Fruit fly (Drosophila melanogaster) whole organism, embryonic: ENCODE results near the gene Prdm13.

Source experiments
- ATbp ChIP-seq: fragments of 200-800 bp; sonication (Bioruptor generic); optimal IDR thresholded peaks from 2 replicates; lab custom pipeline; 2017; ENCODE audit warnings: missing biosample characterization, mild to moderate bottlenecking, missing genetic modification characterization, missing genetic modification reagents
- BEAF-32 ChIP-seq: fragments of 200-800 bp; sonication (Bioruptor generic); optimal IDR thresholded peaks from 3 replicates; lab custom pipeline; 2017; ENCODE audit warnings: missing biosample characterization, missing genetic modification characterization, mild to moderate bottlenecking, moderate library complexity, missing genetic modification reagents
- Bdp1 ChIP-seq: fragments of 200-800 bp; sonication (Bioruptor generic); optimal IDR thresholded peaks from 3 replicates; lab custom pipeline; 2016; ENCODE audit warnings: missing biosample characterization, missing genetic modification characterization
- CG10959 ChIP-seq: fragments of 200-800 bp; sonication (Bioruptor generic); IDR thresholded peaks from 2 replicates; pipeline ENCODE4 v1.3.6; 2022; ENCODE audit warnings: missing biosample characterization, missing genetic modification characterization
- CG11398 ChIP-seq: fragments of 200-800 bp; sonication (Bioruptor generic); optimal IDR thresholded peaks from 2 replicates; lab custom pipeline; 2016; ENCODE audit warnings: missing biosample characterization, missing genetic modification characterization
- CG11456 ChIP-seq: fragments of 200-800 bp; sonication (Bioruptor generic); IDR thresholded peaks from 3 replicates; pipeline ENCODE4 v1.3.6; 2022; ENCODE audit warnings: missing biosample characterization, missing genetic modification characterization
- CG1233 ChIP-seq: fragments of 200-800 bp; sonication (Bioruptor generic); optimal IDR thresholded peaks from 4 replicates; lab custom pipeline; 2018; ENCODE audit warnings: missing biosample characterization, mild to moderate bottlenecking, missing genetic modification characterization
- CG12769 ChIP-seq: fragments of 200-800 bp; sonication (Bioruptor generic); optimal IDR thresholded peaks from 2 replicates; lab custom pipeline; 2019; ENCODE audit warnings: missing biosample characterization, mild to moderate bottlenecking, missing genetic modification characterization, moderate library complexity
- CG13424 ChIP-seq: fragments of 200-800 bp; sonication (Bioruptor generic); optimal IDR thresholded peaks from 2 replicates; lab custom pipeline; 2019; ENCODE audit warnings: missing biosample characterization, mild to moderate bottlenecking, missing genetic modification characterization, moderate library complexity
- CG14860 ChIP-seq: fragments of 200-800 bp; sonication (Bioruptor generic); IDR thresholded peaks from 3 replicates; pipeline ENCODE4 v1.3.6; 2022; ENCODE audit warnings: missing biosample characterization, missing genetic modification characterization; ENCODE audit not compliant: partially characterized antibody
- CG15696 ChIP-seq: fragments of 200-800 bp; sonication (Bioruptor generic); optimal IDR thresholded peaks from 2 replicates; lab custom pipeline; 2019; ENCODE audit warnings: missing biosample characterization, mild to moderate bottlenecking, missing genetic modification characterization, moderate library complexity
- CG1603 ChIP-seq: fragments of 200-800 bp; sonication (Bioruptor generic); optimal IDR thresholded peaks from 2 replicates; lab custom pipeline; 2019; ENCODE audit warnings: missing biosample characterization, mild to moderate bottlenecking, missing genetic modification characterization, moderate library complexity
- CG17802 ChIP-seq: fragments of 200-800 bp; sonication (Bioruptor generic); optimal IDR thresholded peaks from 2 replicates; lab custom pipeline; 2018; ENCODE audit warnings: missing biosample characterization, mild to moderate bottlenecking, missing genetic modification characterization, moderate library complexity
- CG17829 ChIP-seq: fragments of 200-800 bp; optimal IDR thresholded peaks from 2 replicates; lab custom pipeline; 2019; ENCODE audit warnings: missing biosample characterization, mild to moderate bottlenecking, missing genetic modification characterization, moderate library complexity
- CG18262 ChIP-seq: fragments of 200-800 bp; optimal IDR thresholded peaks from 3 replicates; lab custom pipeline; 2019; ENCODE audit warnings: missing biosample characterization, mild to moderate bottlenecking, missing genetic modification characterization, moderate library complexity
- CG31365 ChIP-seq: fragments of 200-800 bp; sonication (Bioruptor generic); optimal IDR thresholded peaks from 2 replicates; lab custom pipeline; 2018; ENCODE audit warnings: missing biosample characterization, mild to moderate bottlenecking, missing genetic modification characterization
- CG3163 ChIP-seq: fragments of 200-800 bp; sonication (Bioruptor generic); optimal IDR thresholded peaks from 3 replicates; lab custom pipeline; 2016; ENCODE audit warnings: missing biosample characterization, missing genetic modification characterization
- CG4820 ChIP-seq: fragments of 200-800 bp; sonication (Bioruptor generic); optimal IDR thresholded peaks from 3 replicates; lab custom pipeline; 2016; ENCODE audit warnings: missing biosample characterization, missing genetic modification characterization
- CG7372 ChIP-seq: fragments of 200-800 bp; sonication (Bioruptor generic); IDR thresholded peaks from 2 replicates; pipeline ENCODE4 v1.3.6; 2022; ENCODE audit warnings: missing biosample characterization, missing genetic modification characterization
- CG7786 ChIP-seq: fragments of 200-800 bp; sonication (Bioruptor generic); optimal IDR thresholded peaks from 2 replicates; lab custom pipeline; 2016; ENCODE audit warnings: missing biosample characterization, missing genetic modification characterization
- CG8089 ChIP-seq: fragments of 200-800 bp; sonication (Bioruptor generic); optimal IDR thresholded peaks from 3 replicates; lab custom pipeline; 2016; ENCODE audit warnings: missing biosample characterization, missing genetic modification characterization
- CG8281 ChIP-seq: fragments of 200-800 bp; sonication (Bioruptor generic); optimal IDR thresholded peaks from 2 replicates; lab custom pipeline; 2018; ENCODE audit warnings: missing biosample characterization, mild to moderate bottlenecking, missing genetic modification characterization, moderate library complexity
- CG8359 ChIP-seq: fragments of 200-800 bp; sonication (Bioruptor generic); optimal IDR thresholded peaks from 2 replicates; lab custom pipeline; 2017; ENCODE audit warnings: missing biosample characterization, mild to moderate bottlenecking, missing genetic modification characterization, borderline replicate concordance
- CG8478 ChIP-seq: fragments of >200 bp; optimal IDR thresholded peaks from 2 replicates; lab custom pipeline; 2018
- Dip2 ChIP-seq: fragments of 200-800 bp; sonication (Bioruptor generic); IDR thresholded peaks from 2 replicates; pipeline ENCODE4 v1.3.6; 2022; ENCODE audit warnings: missing biosample characterization, missing genetic modification characterization
- Doc2 ChIP-seq: fragments of 200-800 bp; sonication (Bioruptor generic); IDR thresholded peaks from 2 replicates; pipeline ENCODE4 v1.3.6; 2022; ENCODE audit warnings: missing biosample characterization, missing genetic modification characterization
- ERR ChIP-seq: fragments of 200-800 bp; sonication (Bioruptor generic); optimal IDR thresholded peaks from 2 replicates; lab custom pipeline; 2016; ENCODE audit warnings: missing biosample characterization, missing genetic modification characterization
- Gsc ChIP-seq: fragments of 200-800 bp; sonication (Bioruptor generic); IDR thresholded peaks from 2 replicates; pipeline ENCODE4 v1.3.6; 2022; ENCODE audit warnings: missing biosample characterization, missing genetic modification characterization
- HLH54F ChIP-seq: fragments of 200-800 bp; sonication (Bioruptor generic); optimal IDR thresholded peaks from 3 replicates; lab custom pipeline; 2016; ENCODE audit warnings: missing biosample characterization, missing genetic modification characterization
- Kr ChIP-seq: fragments of 200-800 bp; sonication (Bioruptor generic); optimal IDR thresholded peaks from 2 replicates; lab custom pipeline; 2017; ENCODE audit warnings: missing biosample characterization, mild to moderate bottlenecking, missing genetic modification characterization
- PHDP ChIP-seq: fragments of 200-800 bp; sonication (Bioruptor generic); optimal IDR thresholded peaks from 3 replicates; lab custom pipeline; 2018; ENCODE audit warnings: missing biosample characterization, mild to moderate bottlenecking, missing genetic modification characterization, moderate library complexity
- Six4 ChIP-seq: fragments of 200-800 bp; sonication (Bioruptor generic); optimal IDR thresholded peaks from 2 replicates; lab custom pipeline; 2016; ENCODE audit warnings: missing biosample characterization, missing genetic modification characterization
- Sry-β ChIP-seq: fragments of 200-800 bp; sonication (Bioruptor generic); optimal IDR thresholded peaks from 2 replicates; lab custom pipeline; 2018; ENCODE audit warnings: missing biosample characterization, mild to moderate bottlenecking, missing genetic modification characterization, moderate library complexity
- YL-1 ChIP-seq: fragments of 200-800 bp; sonication (Bioruptor generic); optimal IDR thresholded peaks from 3 replicates; lab custom pipeline; 2017; ENCODE audit warnings: missing biosample characterization, mild to moderate bottlenecking, missing genetic modification characterization
- ab ChIP-seq: fragments of 200-800 bp; sonication (Bioruptor generic); optimal IDR thresholded peaks from 2 replicates; lab custom pipeline; 2016; ENCODE audit warnings: missing biosample characterization, missing genetic modification characterization
- amos ChIP-seq: fragments of 200-800 bp; sonication (Bioruptor generic); IDR thresholded peaks from 2 replicates; pipeline ENCODE4 v1.3.6; 2022; ENCODE audit warnings: missing biosample characterization, missing genetic modification characterization; ENCODE audit not compliant: partially characterized antibody
- bbx ChIP-seq: fragments of 200-800 bp; sonication (Bioruptor generic); IDR thresholded peaks from 2 replicates; pipeline ENCODE4 v1.3.6; 2022; ENCODE audit warnings: missing biosample characterization, missing genetic modification characterization; ENCODE audit not compliant: partially characterized antibody
- bigmax ChIP-seq: fragments of 200-800 bp; sonication (Bioruptor generic); optimal IDR thresholded peaks from 2 replicates; lab custom pipeline; 2018; ENCODE audit warnings: missing biosample characterization, mild to moderate bottlenecking, missing genetic modification characterization
- dati ChIP-seq: fragments of 200-800 bp; sonication (Bioruptor generic); IDR thresholded peaks from 2 replicates; pipeline ENCODE4 v1.3.6; 2022; ENCODE audit warnings: missing biosample characterization, missing genetic modification characterization
- dm ChIP-seq: fragments of 200-800 bp; sonication (Bioruptor generic); optimal IDR thresholded peaks from 3 replicates; lab custom pipeline; 2016; ENCODE audit warnings: missing biosample characterization, missing genetic modification characterization
- fru ChIP-seq: fragments of >200 bp; optimal IDR thresholded peaks from 2 replicates; lab custom pipeline; 2017
- gcm2 ChIP-seq: fragments of 200-800 bp; sonication (Bioruptor generic); optimal IDR thresholded peaks from 2 replicates; lab custom pipeline; 2016; ENCODE audit warnings: missing biosample characterization, missing genetic modification characterization
- gt ChIP-seq: fragments of 200-800 bp; sonication (Bioruptor generic); IDR thresholded peaks from 2 replicates; pipeline ENCODE4 v1.3.6; 2022; ENCODE audit warnings: missing biosample characterization, missing genetic modification characterization
- ken ChIP-seq: fragments of 200-800 bp; sonication (Bioruptor generic); IDR thresholded peaks from 3 replicates; pipeline ENCODE4 v1.3.6; 2022; ENCODE audit warnings: missing biosample characterization, missing genetic modification characterization
- shn ChIP-seq: fragments of 200-800 bp; sonication (Bioruptor generic); optimal IDR thresholded peaks from 3 replicates; lab custom pipeline; 2016; ENCODE audit warnings: missing biosample characterization, missing genetic modification characterization
- tna ChIP-seq: fragments of 200-800 bp; sonication (Bioruptor generic); IDR thresholded peaks from 2 replicates; pipeline ENCODE4 v1.3.6; 2022; ENCODE audit warnings: missing biosample characterization, missing genetic modification characterization; ENCODE audit not compliant: partially characterized antibody
- ttk ChIP-seq: fragments of 200-800 bp; sonication (Bioruptor generic); IDR thresholded peaks from 2 replicates; pipeline ENCODE4 v2.1.2; 2022; ENCODE audit warnings: missing biosample characterization, missing genetic modification characterization
- vfl ChIP-seq: fragments of 200-800 bp; sonication (Bioruptor generic); optimal IDR thresholded peaks from 2 replicates; lab custom pipeline; 2016; ENCODE audit warnings: missing biosample characterization, missing genetic modification characterization
- zf30C ChIP-seq: fragments of 200-800 bp; sonication (Bioruptor generic); optimal IDR thresholded peaks from 3 replicates; lab custom pipeline; 2018; ENCODE audit warnings: missing biosample characterization, mild to moderate bottlenecking, missing genetic modification characterization

Prdm13 gene

dm6 chr3L:6124616-6125408 lies 38.1 kb upstream of the Prdm13 start (continued):
- no peak for TF ChIP-seq fru (lab: Kevin White, UChicago)
- no peak for TF ChIP-seq amos (GFP tag; lab: Robert Waterston, UW)
- TF ChIP-seq gcm2 (GFP tag; lab: Kevin White, UChicago): no peak
- peak; percentile 69 for TF ChIP-seq ERR (GFP tag; lab: Kevin White, UChicago)
- TF ChIP-seq CG13424 (tag; lab: Kevin White, UChicago): peak; percentile 34
- no peak for TF ChIP-seq Dip2
- TF ChIP-seq CG7372 (GFP tag; lab: Robert Waterston, UW): peak; percentile 83
- peak; percentile 59 for TF ChIP-seq CG8089 (GFP tag; lab: Kevin White, UChicago)
- peak; percentile 98 for TF ChIP-seq CG17802 (tag; lab: Kevin White, UChicago)
- TF ChIP-seq CG18262 (tag; lab: Kevin White, UChicago): peak; percentile 64
- TF ChIP-seq Six4: peak; percentile 46
- TF ChIP-seq PHDP: peak; percentile 73
- TF ChIP-seq CG8478 (lab: Kevin White, UChicago): no peak
- no peak for TF ChIP-seq Kr (GFP tag; lab: Kevin White, UChicago)
- TF ChIP-seq BEAF-32: peak; percentile 28
- peak; percentile 79 for TF ChIP-seq CG1603 (tag; lab: Kevin White, UChicago)
- peak; percentile 35 for TF ChIP-seq CG15696
- TF ChIP-seq Doc2: no peak
- peak; percentile 82 for TF ChIP-seq ken
- TF ChIP-seq CG11398 (GFP tag; lab: Kevin White, UChicago): peak; percentile 55
- TF ChIP-seq CG8281 (tag; lab: Kevin White, UChicago): peak; percentile 40
- TF ChIP-seq bigmax (GFP tag; lab: Kevin White, UChicago): peak; percentile 68
- TF ChIP-seq CG3163: peak; percentile 4
- peak; percentile 83 for TF ChIP-seq dati
- TF ChIP-seq bbx (GFP tag; lab: Robert Waterston, UW): no peak
- TF ChIP-seq ttk (GFP tag; lab: Robert Waterston, UW): peak; percentile 71; the same call in 1 of the 2 replicates
- TF ChIP-seq shn (GFP tag; lab: Kevin White, UChicago): peak; percentile 50
- TF ChIP-seq CG12769 (tag; lab: Kevin White, UChicago): peak; percentile 88
- TF ChIP-seq CG10959: peak; percentile 69; the same call in 1 of the 2 replicates
- peak; percentile 62 for TF ChIP-seq Sry-β (GFP tag; lab: Kevin White, UChicago)
- TF ChIP-seq dm (GFP tag; lab: Kevin White, UChicago): peak; percentile 5
- TF ChIP-seq CG11456 (GFP tag; lab: Robert Waterston, UW): peak; percentile 91; the same call in 2 of the 3 replicates
- no peak for TF ChIP-seq HLH54F (GFP tag; lab: Kevin White, UChicago)
- peak; percentile 47 for TF ChIP-seq CG4820 (GFP tag; lab: Kevin White, UChicago)
- no peak for TF ChIP-seq tna (GFP tag; lab: Robert Waterston, UW)
- peak; percentile 89 for TF ChIP-seq CG1233
- TF ChIP-seq Gsc (GFP tag; lab: Robert Waterston, UW): no peak
- peak; percentile 96 for TF ChIP-seq CG31365 (tag; lab: Kevin White, UChicago)
- TF ChIP-seq Bdp1 (GFP tag; lab: Kevin White, UChicago): peak; percentile 46
- no peak for TF ChIP-seq vfl (GFP tag; lab: Kevin White, UChicago)
- peak; percentile 81 for TF ChIP-seq ATbp (GFP tag; lab: Kevin White, UChicago)
- TF ChIP-seq CG7786: no peak
- TF ChIP-seq ab (GFP tag; lab: Kevin White, UChicago): no peak
- peak; percentile 69 for TF ChIP-seq CG17829 (tag; lab: Kevin White, UChicago)
- no peak for TF ChIP-seq zf30C (GFP tag; lab: Kevin White, UChicago)
- no peak for TF ChIP-seq gt (GFP tag; lab: Robert Waterston, UW)
- peak; percentile 75 for TF ChIP-seq CG8359 (GFP tag; lab: Kevin White, UChicago)
- TF ChIP-seq CG14860 (GFP tag; lab: Robert Waterston, UW): no peak
- peak; percentile 25 for TF ChIP-seq YL-1 (GFP tag; lab: Kevin White, UChicago)
